Worm (Caenorhabditis elegans) whole organism, midembryonic: Measurements from ENCODE around the gene C35A5.3.

ENCODE experiments used
- T22C8.4 ChIP-seq: fragments of 200-800 bp; sonication (Bioruptor generic); IDR thresholded peaks from 2 replicates; pipeline ENCODE4 v1.3.6; 2022; ENCODE audit warnings: missing genetic modification characterization, missing compliant biosample characterization
- cog-1 ChIP-seq: sonication (generic microtip); optimal IDR thresholded peaks from 2 replicates; lab custom pipeline; 2016; ENCODE audit warnings: missing genetic modification characterization, missing compliant biosample characterization
- flt-1 ChIP-seq: fragments of 200-800 bp; sonication (Bioruptor generic); IDR thresholded peaks from 2 replicates; pipeline ENCODE4 v1.3.6; 2022; ENCODE audit warnings: missing genetic modification characterization, missing compliant biosample characterization
- klf-2 ChIP-seq: fragments of 200-800 bp; sonication (Bioruptor generic); conservative IDR thresholded peaks from 2 replicates; pipeline ENCODE4 v1.3.6; 2022; ENCODE audit warnings: missing genetic modification reagents, missing genetic modification characterization, missing compliant biosample characterization
- med-1 ChIP-seq: sonication (generic microtip); optimal IDR thresholded peaks from 2 replicates; lab custom pipeline; 2017; ENCODE audit warnings: missing genetic modification characterization, mild to moderate bottlenecking, missing compliant biosample characterization, antibody characterized with exemption, missing genetic modification reagents; ENCODE audit not compliant: insufficient read depth
- ref-1 ChIP-seq: fragments of 200-800 bp; sonication (Bioruptor generic); conservative IDR thresholded peaks from 2 replicates; pipeline ENCODE4 v1.3.6; 2022; ENCODE audit warnings: missing genetic modification reagents, missing genetic modification characterization, missing compliant biosample characterization
- tab-1 ChIP-seq: fragments of 200-800 bp; sonication (Bioruptor generic); IDR thresholded peaks from 2 replicates; pipeline ENCODE4 v1.3.6; 2022; ENCODE audit warnings: missing genetic modification characterization, missing compliant biosample characterization
- ztf-23 ChIP-seq: fragments of 200-800 bp; sonication (Bioruptor generic); IDR thresholded peaks from 2 replicates; pipeline ENCODE4 v1.3.6; 2022; ENCODE audit warnings: missing genetic modification reagents, missing genetic modification characterization, missing compliant biosample characterization
- ztf-29 ChIP-seq: fragments of 200-800 bp; sonication (Bioruptor generic); IDR thresholded peaks from 2 replicates; pipeline ENCODE4 v1.3.6; 2022; ENCODE audit warnings: missing genetic modification reagents, missing genetic modification characterization, missing compliant biosample characterization

The C35A5.3 gene

ce11 chrV:10532725-10533124, 31.5 kb upstream of the C35A5.3 start, which contains the start of gene txt-10:
txt-10 (minus strand) TSS chrV:10532825.
- TF ChIP-seq klf-2 (GFP tag; lab: Robert Waterston, UW), result no peak
- no peak for TF ChIP-seq ztf-29
- no peak for TF ChIP-seq tab-1 (GFP tag; lab: Robert Waterston, UW)
- TF ChIP-seq cog-1 (tag; lab: Kevin White, UChicago), result no peak
- TF ChIP-seq ref-1, result no peak
- TF ChIP-seq med-1, result no peak
- no peak for TF ChIP-seq ztf-23 (GFP tag; lab: Robert Waterston, UW)
- no peak for TF ChIP-seq T22C8.4 (GFP tag; lab: Robert Waterston, UW)
- TF ChIP-seq flt-1, result no peak

- TF ChIP-seq med-1, result no peak
- TF ChIP-seq cog-1 (tag; lab: Kevin White, UChicago), result no peak
- TF ChIP-seq tab-1 (GFP tag; lab: Robert Waterston, UW), result no peak
- TF ChIP-seq ztf-23 (GFP tag; lab: Robert Waterston, UW), result no peak
- no peak for TF ChIP-seq flt-1
- TF ChIP-seq T22C8.4 (GFP tag; lab: Robert Waterston, UW), result no peak
- TF ChIP-seq ref-1, result no peak
- no peak for TF ChIP-seq ztf-29
- TF ChIP-seq klf-2 (GFP tag; lab: Robert Waterston, UW), result no peak
Measured at ce11 chrV:10529600-10529999, 28.4 kb upstream of the C35A5.3 start.

- TF ChIP-seq ztf-23 (GFP tag; lab: Robert Waterston, UW), result no peak
- TF ChIP-seq ztf-29, result no peak
- no peak for TF ChIP-seq cog-1 (tag; lab: Kevin White, UChicago)
- no peak for TF ChIP-seq flt-1
- no peak for TF ChIP-seq ref-1
- TF ChIP-seq T22C8.4 (GFP tag; lab: Robert Waterston, UW), result no peak
- TF ChIP-seq med-1, result no peak
- TF ChIP-seq tab-1 (GFP tag; lab: Robert Waterston, UW), result no peak
- TF ChIP-seq klf-2 (GFP tag; lab: Robert Waterston, UW), result no peak
Measured at ce11 chrV:10528500-10528899, 27.3 kb upstream of the C35A5.3 start, which contains the start of gene F25D1.3. F25D1.3 (plus strand) TSS chrV:10528724.

DNA sequence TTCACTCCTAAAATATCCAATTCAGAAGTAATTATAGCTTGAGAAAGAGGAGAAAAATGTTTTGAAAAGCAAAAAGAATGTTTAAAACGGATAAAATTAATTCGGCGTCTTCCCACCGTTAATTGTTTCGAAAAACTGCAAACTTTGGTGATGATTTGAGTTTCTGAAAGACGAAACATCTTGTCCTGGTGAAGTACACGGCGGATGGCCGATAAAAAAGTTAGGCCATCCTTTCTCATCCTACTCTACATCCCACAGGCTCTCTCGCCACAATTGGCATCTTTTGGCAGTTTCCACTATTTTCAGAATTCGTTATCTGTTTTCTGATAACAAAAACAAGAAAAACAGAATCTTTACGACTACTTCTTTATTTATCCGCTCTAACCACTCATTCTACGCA, 24.7 kb upstream of the C35A5.3 start, which contains the start of the genes C35A5.8 and hda-11:
Gene C35A5.8 (minus strand): TSS at position 7 of the 400 bp plus-strand sequence.
Gene hda-11 (plus strand): TSS at position 283 of the 400 bp plus-strand sequence.
- TF ChIP-seq med-1, result no peak
- 0 out of 2 replicates have a peak, but pooled peaks have one; percentile 27 for TF ChIP-seq klf-2 (GFP tag; lab: Robert Waterston, UW)
- TF ChIP-seq cog-1 (tag; lab: Kevin White, UChicago), result peak; percentile 3
- no peak for TF ChIP-seq tab-1 (GFP tag; lab: Robert Waterston, UW)
- TF ChIP-seq ztf-29, result no peak
- TF ChIP-seq T22C8.4 (GFP tag; lab: Robert Waterston, UW), result no peak
- TF ChIP-seq flt-1, result peak; percentile 79; the same call in 1 of the 2 replicates

DNA sequence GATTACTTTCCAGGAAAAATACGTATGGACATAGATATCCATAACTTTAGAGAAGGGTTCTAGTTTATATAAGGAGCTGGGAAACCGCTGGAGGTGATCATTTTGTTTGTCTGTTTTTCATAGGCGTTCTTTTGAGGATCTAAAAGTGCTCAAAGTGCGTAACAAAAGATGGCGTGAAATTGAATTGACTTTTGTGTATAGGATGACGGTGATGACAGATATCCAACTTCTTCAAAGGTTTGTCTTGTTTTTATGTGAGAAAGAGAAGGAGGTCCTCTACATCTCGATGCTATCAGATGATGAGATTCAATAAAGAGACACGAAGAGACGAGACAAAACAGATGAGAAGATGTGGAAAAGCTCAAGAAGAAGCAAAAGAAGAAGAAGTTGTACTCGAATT, 15.5 kb upstream of the C35A5.3 start:
- no peak for TF ChIP-seq ztf-23 (GFP tag; lab: Robert Waterston, UW)
- no peak for TF ChIP-seq tab-1 (GFP tag; lab: Robert Waterston, UW)
- no peak for TF ChIP-seq klf-2 (GFP tag; lab: Robert Waterston, UW)
- TF ChIP-seq ztf-29, result no peak
- no peak for TF ChIP-seq T22C8.4 (GFP tag; lab: Robert Waterston, UW)
- TF ChIP-seq ref-1, result no peak
- no peak for TF ChIP-seq flt-1
- no peak for TF ChIP-seq med-1
- no peak for TF ChIP-seq cog-1 (tag; lab: Kevin White, UChicago)

ce11 chrV:10514271-10514670, 13.1 kb upstream of the C35A5.3 start, which contains the start of gene dmsr-8:
dmsr-8 (minus strand) TSS chrV:10514371.
- TF ChIP-seq klf-2 (GFP tag; lab: Robert Waterston, UW) (no peak), ztf-23 (GFP tag; lab: Robert Waterston, UW) (no peak), ztf-29 (no peak), T22C8.4 (GFP tag; lab: Robert Waterston, UW) (no peak), med-1 (no peak), cog-1 (tag; lab: Kevin White, UChicago) (no peak), tab-1 (GFP tag; lab: Robert Waterston, UW) (no peak), ref-1 (no peak), flt-1 (no peak)

ce11 chrV:10508855-10509254, 7.7 kb upstream of the C35A5.3 start, which contains the start of gene C35A5.6:
C35A5.6 (plus strand) TSS chrV:10509137.
- TF ChIP-seq med-1 (no peak), ref-1 (no peak), cog-1 (tag; lab: Kevin White, UChicago) (no peak), flt-1 (no peak), T22C8.4 (GFP tag; lab: Robert Waterston, UW) (no peak), klf-2 (GFP tag; lab: Robert Waterston, UW) (no peak), ztf-23 (GFP tag; lab: Robert Waterston, UW) (no peak), ztf-29 (no peak), tab-1 (GFP tag; lab: Robert Waterston, UW) (no peak)

DNA sequence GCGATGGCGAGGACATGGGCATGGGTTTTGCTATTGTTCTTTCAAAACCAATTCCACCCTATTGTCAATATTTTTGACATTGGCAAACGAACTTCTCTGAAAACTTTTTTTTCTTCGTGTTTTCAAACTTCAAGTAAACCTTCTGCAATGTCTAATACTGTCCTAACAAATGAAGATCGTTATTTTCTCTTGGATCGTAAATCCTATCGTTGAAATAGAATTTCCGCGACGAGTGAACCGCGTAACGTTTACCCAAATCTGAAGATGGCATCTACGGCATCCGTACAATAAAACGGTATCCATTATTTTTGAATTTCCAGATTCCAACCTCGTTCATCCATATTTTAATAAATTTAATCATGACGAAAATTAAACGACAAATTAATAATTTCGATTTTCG, 4.4 kb upstream of the C35A5.3 start, which contains the start of gene C35A5.5:
Gene C35A5.5 (plus strand): TSS at position 301 of the 400 bp plus-strand sequence.
- TF ChIP-seq cog-1 (tag; lab: Kevin White, UChicago) (no peak), T22C8.4 (GFP tag; lab: Robert Waterston, UW) (no peak), ztf-29 (no peak), ref-1 (no peak), flt-1 (no peak), tab-1 (GFP tag; lab: Robert Waterston, UW) (no peak), ztf-23 (GFP tag; lab: Robert Waterston, UW) (no peak), med-1 (no peak), klf-2 (GFP tag; lab: Robert Waterston, UW) (no peak)

- TF ChIP-seq ref-1, result no peak
- no peak for TF ChIP-seq med-1
- TF ChIP-seq cog-1 (tag; lab: Kevin White, UChicago), result no peak
- TF ChIP-seq flt-1, result no peak
- TF ChIP-seq tab-1 (GFP tag; lab: Robert Waterston, UW), result no peak
- no peak for TF ChIP-seq T22C8.4 (GFP tag; lab: Robert Waterston, UW)
- no peak for TF ChIP-seq ztf-23 (GFP tag; lab: Robert Waterston, UW)
- no peak for TF ChIP-seq klf-2 (GFP tag; lab: Robert Waterston, UW)
- TF ChIP-seq ztf-29, result no peak
Measured at ce11 chrV:10503893-10504292, 2.7 kb upstream of the C35A5.3 start, which contains the start of gene C35A5.10. C35A5.10 (plus strand) TSS chrV:10504193.

- TF ChIP-seq med-1 (no peak), klf-2 (GFP tag; lab: Robert Waterston, UW) (no peak)
Measured at ce11 chrV:10503011-10503410, 1.8 kb upstream of the C35A5.3 start, which contains the start of gene C35A5.11. C35A5.11 (minus strand) TSS chrV:10503111.
